Fruit fly (Drosophila melanogaster) whole organism, prepupa: ENCODE results near the gene CG32264.

ENCODE experiments used
- CG10669 ChIP-seq: fragments of 200-800 bp; sonication (Bioruptor generic); optimal IDR thresholded peaks from 3 replicates; lab custom pipeline; 2018; ENCODE audit warnings: missing biosample characterization, mild to moderate bottlenecking, missing genetic modification characterization, moderate library complexity
- CG15336 ChIP-seq: fragments of 200-800 bp; sonication (Bioruptor generic); IDR thresholded peaks from 2 replicates; pipeline ENCODE4 v1.3.6; 2022; ENCODE audit warnings: missing biosample characterization, missing genetic modification characterization
- CG1621 ChIP-seq: fragments of 200-800 bp; sonication (Bioruptor generic); optimal IDR thresholded peaks from 3 replicates; lab custom pipeline; 2018; ENCODE audit warnings: missing biosample characterization, mild to moderate bottlenecking, missing genetic modification characterization
- CG32006 ChIP-seq: fragments of 200-800 bp; sonication (Bioruptor generic); optimal IDR thresholded peaks from 3 replicates; lab custom pipeline; 2017; ENCODE audit warnings: missing biosample characterization, mild to moderate bottlenecking, missing genetic modification characterization
- CG7368 ChIP-seq: fragments of 200-800 bp; sonication (Bioruptor generic); optimal IDR thresholded peaks from 3 replicates; lab custom pipeline; 2016; ENCODE audit warnings: missing biosample characterization, missing genetic modification characterization
- CG8119 ChIP-seq: fragments of 200-800 bp; sonication (Bioruptor generic); IDR thresholded peaks from 3 replicates; pipeline ENCODE4 v1.3.6; 2022; ENCODE audit warnings: missing biosample characterization, missing genetic modification characterization
- CG8632 ChIP-seq: fragments of 200-800 bp; sonication (Bioruptor generic); optimal IDR thresholded peaks from 3 replicates; lab custom pipeline; 2016; ENCODE audit warnings: missing biosample characterization, missing genetic modification characterization
- Lpt ChIP-seq: fragments of 200-800 bp; sonication (Bioruptor generic); optimal IDR thresholded peaks from 3 replicates; lab custom pipeline; 2016; ENCODE audit warnings: missing biosample characterization, missing genetic modification characterization
- Sox102F ChIP-seq: fragments of 200-800 bp; sonication (Bioruptor generic); optimal IDR thresholded peaks from 2 replicates; lab custom pipeline; 2016; ENCODE audit warnings: missing biosample characterization, mild to moderate bottlenecking, missing genetic modification characterization
- acj6 ChIP-seq: fragments of 200-800 bp; sonication (Bioruptor generic); optimal IDR thresholded peaks from 3 replicates; lab custom pipeline; 2016; ENCODE audit warnings: missing biosample characterization, missing genetic modification characterization
- eg ChIP-seq: fragments of 200-800 bp; sonication (Bioruptor generic); IDR thresholded peaks from 3 replicates; pipeline ENCODE4 v1.3.6; 2022; ENCODE audit warnings: missing biosample characterization, missing genetic modification characterization

DNA sequence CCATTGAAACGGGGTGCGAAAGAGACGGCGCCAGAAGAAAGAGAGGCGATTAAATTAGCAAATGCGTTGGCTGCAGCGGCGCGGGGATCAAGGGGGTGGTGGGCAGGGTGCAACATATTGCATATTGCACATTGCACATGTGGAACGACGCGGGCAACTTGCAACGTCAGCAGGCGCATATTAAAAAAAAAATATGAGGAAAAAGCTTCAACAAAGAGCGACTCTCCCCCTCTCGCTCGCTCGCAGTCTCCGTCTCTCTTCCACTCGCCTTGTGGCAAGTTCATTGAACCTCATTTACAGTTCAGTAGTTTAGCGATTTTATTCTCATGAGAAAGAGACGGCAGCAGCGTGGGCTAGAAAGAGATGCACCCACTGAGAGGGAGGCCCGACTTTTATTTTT, 22.3 kb downstream of the CG32264 start:
- TF ChIP-seq Lpt (GFP tag; lab: Kevin White, UChicago): no peak
- TF ChIP-seq CG32006 (GFP tag; lab: Kevin White, UChicago): no peak
- no peak for TF ChIP-seq Sox102F
- TF ChIP-seq eg: peak; percentile 29; the same call in 1 of the 3 replicates
- TF ChIP-seq CG7368 (GFP tag; lab: Kevin White, UChicago): no peak
- TF ChIP-seq CG15336: no peak
- no peak for TF ChIP-seq CG10669 (GFP tag; lab: Kevin White, UChicago)
- TF ChIP-seq CG8632 (GFP tag; lab: Kevin White, UChicago): no peak
- TF ChIP-seq acj6: no peak
- TF ChIP-seq CG8119: no peak
- TF ChIP-seq CG1621 (tag; lab: Kevin White, UChicago): no peak
